Worm (Caenorhabditis elegans) whole organism, L1 larva: ENCODE measurements around the gene let-653.
A peak's percentile ranks its signal among the peaks of the same experiment; 100 is the strongest.

Experiments
- C16A3.4 ChIP-seq: fragments of 150-350 bp; optimal IDR thresholded peaks from 2 replicates; lab custom pipeline; 2014; ENCODE audit warnings: missing biosample characterization, missing genetic modification characterization
- C34B4.2 ChIP-seq: sonication (generic microtip); optimal IDR thresholded peaks from 2 replicates; lab custom pipeline; 2017; ENCODE audit warnings: mild to moderate bottlenecking, missing genetic modification characterization, missing compliant biosample characterization
- aha-1 ChIP-seq: fragments of 150-350 bp; optimal IDR thresholded peaks from 2 replicates; lab custom pipeline; 2014; ENCODE audit warnings: missing biosample characterization, missing genetic modification characterization
- alr-1 ChIP-seq: fragments of 200-800 bp; sonication (Bioruptor generic); optimal IDR thresholded peaks from 2 replicates; lab custom pipeline; 2018; ENCODE audit warnings: borderline replicate concordance, mild to moderate bottlenecking, missing genetic modification characterization, missing compliant biosample characterization
- aly-2 ChIP-seq: fragments of 150-350 bp; optimal IDR thresholded peaks from 2 replicates; lab custom pipeline; 2014; ENCODE audit warnings: missing biosample characterization, missing genetic modification characterization
- ama-1 ChIP-seq: fragments of 150-350 bp; optimal IDR thresholded peaks from 2 replicates; lab custom pipeline; 2014
- blmp-1 ChIP-seq: fragments of 150-350 bp; optimal IDR thresholded peaks from 2 replicates; lab custom pipeline; 2014; ENCODE audit warnings: missing biosample characterization, missing genetic modification characterization
- ceh-63 ChIP-seq: fragments of 200-800 bp; sonication (Bioruptor generic); optimal IDR thresholded peaks from 2 replicates; lab custom pipeline; 2018; ENCODE audit warnings: mild to moderate bottlenecking, missing genetic modification characterization, missing compliant biosample characterization
- ceh-8 ChIP-seq: fragments of 200-800 bp; sonication (Bioruptor generic); optimal IDR thresholded peaks from 2 replicates; lab custom pipeline; 2018; ENCODE audit warnings: mild to moderate bottlenecking, missing genetic modification characterization, moderate library complexity, missing compliant biosample characterization
- ceh-88 ChIP-seq: fragments of 200-800 bp; sonication (Bioruptor generic); IDR thresholded peaks from 2 replicates; pipeline ENCODE4 v1.3.6; 2022; ENCODE audit warnings: missing genetic modification characterization, missing compliant biosample characterization
- ceh-90 ChIP-seq: sonication (generic microtip); optimal IDR thresholded peaks from 2 replicates; lab custom pipeline; 2016; ENCODE audit warnings: missing genetic modification characterization, missing compliant biosample characterization
- dpl-1 ChIP-seq, 3 experiments: fragments of 150-350 bp in 2 of 3; sonication (generic microtip) in 1 of 3; optimal IDR thresholded peaks; 2 replicates each; lab custom pipeline; 2014 to 2017; ENCODE audit warnings: missing biosample characterization in 3 of 3, missing genetic modification characterization in 3 of 3, missing genetic modification reagents in 3 of 3
- efl-3 ChIP-seq: fragments of 200-800 bp; sonication (Bioruptor generic); optimal IDR thresholded peaks from 2 replicates; lab custom pipeline; 2018; ENCODE audit warnings: mild to moderate bottlenecking, missing genetic modification characterization, missing compliant biosample characterization
- elt-2 ChIP-seq: sonication (generic microtip); optimal IDR thresholded peaks from 2 replicates; lab custom pipeline; 2016; ENCODE audit warnings: missing genetic modification characterization, mild to moderate bottlenecking, inconsistent platforms, missing compliant biosample characterization, missing genetic modification reagents
- ets-5 ChIP-seq: fragments of 200-800 bp; sonication (Bioruptor generic); IDR thresholded peaks from 2 replicates; pipeline ENCODE4 v1.3.6; 2022; ENCODE audit warnings: missing genetic modification characterization, missing compliant biosample characterization
- grh-1 ChIP-seq: fragments of 200-800 bp; sonication (Bioruptor generic); IDR thresholded peaks from 2 replicates; pipeline ENCODE4 v1.3.6; 2022; ENCODE audit warnings: missing genetic modification reagents, missing genetic modification characterization, missing compliant biosample characterization
- hlh-4 ChIP-seq: sonication (generic microtip); optimal IDR thresholded peaks from 2 replicates; lab custom pipeline; 2016; ENCODE audit warnings: mild to moderate bottlenecking, missing genetic modification characterization, missing compliant biosample characterization
- irx-1 ChIP-seq: sonication (generic microtip); optimal IDR thresholded peaks from 2 replicates; lab custom pipeline; 2016; ENCODE audit warnings: missing genetic modification characterization, missing compliant biosample characterization
- isw-1 ChIP-seq: fragments of 200-800 bp; sonication (Bioruptor generic); IDR thresholded peaks from 2 replicates; pipeline ENCODE4 v1.3.6; 2022; ENCODE audit warnings: missing genetic modification characterization, missing compliant biosample characterization
- jun-1 ChIP-seq: fragments of 150-350 bp; optimal IDR thresholded peaks from 2 replicates; lab custom pipeline; 2014; ENCODE audit warnings: missing biosample characterization, missing genetic modification reagents, missing genetic modification characterization
- lin-13 ChIP-seq: fragments of 150-350 bp; optimal IDR thresholded peaks from 2 replicates; lab custom pipeline; 2014; ENCODE audit warnings: missing biosample characterization, missing genetic modification reagents, missing genetic modification characterization
- lin-15B ChIP-seq: fragments of 150-350 bp; sonication (generic microtip); optimal IDR thresholded peaks from 3 replicates; lab custom pipeline; 2014; ENCODE audit warnings: missing biosample characterization, missing genetic modification characterization
- lin-35 ChIP-seq, 2 experiments: fragments of 150-350 bp; optimal IDR thresholded peaks; 2 replicates each; lab custom pipeline; 2014; ENCODE audit warnings: missing biosample characterization in 2 of 2, missing genetic modification characterization in 2 of 2, missing genetic modification reagents in 2 of 2
- lsy-2 ChIP-seq, 2 experiments: fragments of 150-350 bp; optimal IDR thresholded peaks; 2 replicates each; lab custom pipeline; 2014; ENCODE audit warnings: missing biosample characterization in 2 of 2, missing genetic modification characterization in 2 of 2
- mab-9 ChIP-seq: fragments of 200-800 bp; sonication (Bioruptor generic); IDR thresholded peaks from 2 replicates; pipeline ENCODE4 v1.3.6; 2022; ENCODE audit warnings: missing genetic modification reagents, missing genetic modification characterization, missing compliant biosample characterization
- mep-1 ChIP-seq: fragments of 150-350 bp; optimal IDR thresholded peaks from 2 replicates; lab custom pipeline; 2014; ENCODE audit warnings: missing biosample characterization, missing genetic modification characterization
- nhr-11 ChIP-seq: fragments of 150-350 bp; optimal IDR thresholded peaks from 2 replicates; lab custom pipeline; 2014; ENCODE audit warnings: missing biosample characterization, missing genetic modification characterization
- nhr-12 ChIP-seq: sonication (generic microtip); optimal IDR thresholded peaks from 2 replicates; lab custom pipeline; 2017; ENCODE audit warnings: missing biosample characterization, missing genetic modification characterization
- nhr-19 ChIP-seq: fragments of 200-800 bp; sonication (Bioruptor generic); conservative IDR thresholded peaks from 2 replicates; pipeline ENCODE4 v1.3.6; 2022; ENCODE audit warnings: missing genetic modification characterization, missing compliant biosample characterization
- nhr-20 ChIP-seq: sonication (generic microtip); optimal IDR thresholded peaks from 2 replicates; lab custom pipeline; 2016; ENCODE audit warnings: mild to moderate bottlenecking, missing genetic modification characterization, missing compliant biosample characterization
- nhr-237 ChIP-seq: fragments of 150-350 bp; optimal IDR thresholded peaks from 2 replicates; lab custom pipeline; 2014; ENCODE audit warnings: missing biosample characterization, missing genetic modification characterization
- nhr-28 ChIP-seq: fragments of 150-350 bp; optimal IDR thresholded peaks from 2 replicates; lab custom pipeline; 2014; ENCODE audit warnings: missing biosample characterization, missing genetic modification characterization
- nhr-71 ChIP-seq: sonication (generic microtip); optimal IDR thresholded peaks from 2 replicates; lab custom pipeline; 2016; ENCODE audit warnings: mild to moderate bottlenecking, missing genetic modification characterization, moderate library complexity, missing compliant biosample characterization
- nhr-85 ChIP-seq: sonication (generic microtip); peaks from one replicate; lab custom pipeline; 2016; ENCODE audit warnings: missing genetic modification characterization, inconsistent platforms, missing compliant biosample characterization
- nhr-90 ChIP-seq: sonication (generic microtip); optimal IDR thresholded peaks from 2 replicates; lab custom pipeline; 2016; ENCODE audit warnings: mild to moderate bottlenecking, missing genetic modification characterization, missing compliant biosample characterization; ENCODE audit not compliant: poor library complexity
- sptf-1 ChIP-seq: fragments of 150-350 bp; optimal IDR thresholded peaks from 2 replicates; lab custom pipeline; 2014; ENCODE audit warnings: missing biosample characterization, missing genetic modification characterization
- swsn-7 ChIP-seq: sonication (generic microtip); optimal IDR thresholded peaks from 2 replicates; lab custom pipeline; 2016; ENCODE audit warnings: missing genetic modification characterization, missing compliant biosample characterization
- unc-130 ChIP-seq: fragments of 150-350 bp; optimal IDR thresholded peaks from 2 replicates; lab custom pipeline; 2017; ENCODE audit warnings: missing biosample characterization, missing genetic modification characterization, inconsistent platforms
- unc-86 ChIP-seq: sonication (generic microtip); optimal IDR thresholded peaks from 2 replicates; lab custom pipeline; 2016; ENCODE audit warnings: missing genetic modification characterization, missing compliant biosample characterization
- vab-15 ChIP-seq: sonication (generic microtip); optimal IDR thresholded peaks from 2 replicates; lab custom pipeline; 2017; ENCODE audit warnings: missing genotype, mild to moderate bottlenecking, missing genetic modification characterization, missing compliant biosample characterization
- xbp-1 ChIP-seq: sonication (generic microtip); optimal IDR thresholded peaks from 2 replicates; lab custom pipeline; 2016; ENCODE audit warnings: missing genetic modification characterization, missing compliant biosample characterization
- zip-4 ChIP-seq: fragments of 200-800 bp; sonication (Bioruptor generic); optimal IDR thresholded peaks from 2 replicates; lab custom pipeline; 2018; ENCODE audit warnings: mild to moderate bottlenecking, missing genetic modification characterization, moderate library complexity, missing compliant biosample characterization

let-653 gene

DNA sequence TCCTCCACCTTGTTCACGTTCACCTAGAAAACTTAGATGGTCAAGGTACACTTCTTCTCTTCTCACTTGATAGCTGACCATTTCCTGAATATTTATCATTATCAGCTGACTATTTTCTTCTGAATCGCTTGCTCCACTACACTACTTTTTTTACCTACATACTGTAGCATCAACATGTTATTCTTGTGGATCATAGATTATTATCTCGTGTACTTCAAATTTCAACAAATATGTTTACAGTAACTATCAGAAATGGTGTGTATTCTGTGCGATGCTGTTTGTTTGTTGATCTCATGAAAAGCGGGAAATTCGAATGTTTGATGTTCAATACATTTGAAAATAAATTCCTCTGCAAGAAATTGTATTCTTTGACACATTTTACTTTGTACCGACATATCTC lies 31.5 kb downstream of the let-653 start, which contains the start of gene ZK822.10:
Gene ZK822.10, plus strand, starts transcription at position 231 of the 400 bp plus-strand sequence.
- TF ChIP-seq mab-9 = no peak
- TF ChIP-seq zip-4 = no peak
- TF ChIP-seq jun-1 = no peak
- peak; percentile 35 for TF ChIP-seq nhr-20
- TF ChIP-seq blmp-1 (tag; lab: Kevin White, UChicago) = no peak
- TF ChIP-seq ceh-8 (GFP tag; lab: Kevin White, UChicago) = no peak
- no peak for TF ChIP-seq alr-1
- no peak for TF ChIP-seq nhr-28 (tag; lab: Kevin White, UChicago)
- TF ChIP-seq aha-1 (tag; lab: Kevin White, UChicago) = no peak
- peak; percentile 61 for TF ChIP-seq elt-2 (tag; lab: Kevin White, UChicago)
- no peak for TF ChIP-seq swsn-7 (tag; lab: Kevin White, UChicago)
- TF ChIP-seq nhr-71 (tag; lab: Kevin White, UChicago) = peak; percentile 28
- no peak for TF ChIP-seq ceh-90 (tag; lab: Kevin White, UChicago)
- peak; percentile 9 for TF ChIP-seq C16A3.4 (tag; lab: Kevin White, UChicago)
- TF ChIP-seq nhr-85 (tag; lab: Kevin White, UChicago) = peak; percentile 55
- no peak for TF ChIP-seq nhr-237

DNA sequence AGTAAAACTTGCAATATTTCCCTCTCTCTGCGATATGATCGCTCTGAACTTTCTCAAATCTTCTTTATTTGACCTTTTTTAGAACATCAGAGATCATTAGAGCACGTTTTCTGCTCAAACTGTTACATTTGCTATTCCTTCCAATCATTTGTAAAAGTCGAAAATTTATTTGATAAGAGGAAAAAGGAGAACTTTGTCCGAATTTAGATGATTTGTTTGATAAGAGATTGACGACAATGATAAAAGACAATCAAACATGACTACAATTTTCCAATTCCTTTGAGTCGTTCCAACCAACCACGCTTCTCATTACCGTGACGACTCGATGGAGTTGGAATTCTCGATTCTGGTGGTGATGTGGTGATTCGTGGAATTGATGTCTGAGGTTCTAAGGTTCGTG lies 32.5 kb downstream of the let-653 start:
- TF ChIP-seq sptf-1 (tag; lab: Kevin White, UChicago) (no peak), isw-1 (GFP tag; lab: Robert Waterston, UW) (no peak), elt-2 (tag; lab: Kevin White, UChicago) (peak; percentile 51), swsn-7 (tag; lab: Kevin White, UChicago) (no peak), ama-1 (no peak), nhr-237 (no peak), mep-1 (tag; lab: Kevin White, UChicago) (no peak), xbp-1 (tag; lab: Kevin White, UChicago) (no peak)

DNA sequence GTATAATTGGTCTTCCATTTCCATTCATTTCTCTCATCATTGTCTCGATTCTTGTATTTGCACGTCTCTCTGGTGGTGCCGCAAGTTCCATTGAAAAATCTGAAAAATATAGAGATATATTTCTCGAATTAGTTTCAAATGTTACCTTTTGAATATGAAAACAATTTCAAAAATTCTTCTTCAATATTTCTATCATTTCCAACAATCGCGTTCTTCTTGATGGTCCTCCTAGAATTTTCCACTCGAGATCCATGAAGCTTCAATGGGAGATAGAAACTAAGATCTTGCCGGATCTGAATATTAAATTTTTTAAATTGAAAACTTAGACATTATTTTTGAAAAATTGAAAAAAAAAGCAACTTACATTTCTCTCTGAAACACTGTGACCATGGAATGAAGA lies 33.7 kb downstream of the let-653 start:
- TF ChIP-seq lin-35 (GFP tag; optimal IDR thresholded peaks at IDR 0.05; lab: Kevin White, UChicago) (no peak), grh-1 (GFP tag; lab: Robert Waterston, UW) (no peak), ceh-8 (GFP tag; lab: Kevin White, UChicago) (no peak), lin-15B (tag; lab: Kevin White, UChicago) (no peak), nhr-20 (no peak), xbp-1 (tag; lab: Kevin White, UChicago) (no peak), nhr-19 (GFP tag; lab: Robert Waterston, UW) (no peak), irx-1 (tag; lab: Kevin White, UChicago) (no peak), dpl-1 (GFP tag; optimal IDR thresholded peaks at IDR 0.05; lab: Kevin White, UChicago) (no peak), ets-5 (GFP tag; lab: Robert Waterston, UW) (no peak), nhr-90 (tag; lab: Kevin White, UChicago) (no peak), lin-13 (no peak), unc-86 (tag; lab: Kevin White, UChicago) (no peak), isw-1 (GFP tag; lab: Robert Waterston, UW) (no peak), ceh-63 (GFP tag; lab: Kevin White, UChicago) (no peak), C34B4.2 (no peak)

DNA sequence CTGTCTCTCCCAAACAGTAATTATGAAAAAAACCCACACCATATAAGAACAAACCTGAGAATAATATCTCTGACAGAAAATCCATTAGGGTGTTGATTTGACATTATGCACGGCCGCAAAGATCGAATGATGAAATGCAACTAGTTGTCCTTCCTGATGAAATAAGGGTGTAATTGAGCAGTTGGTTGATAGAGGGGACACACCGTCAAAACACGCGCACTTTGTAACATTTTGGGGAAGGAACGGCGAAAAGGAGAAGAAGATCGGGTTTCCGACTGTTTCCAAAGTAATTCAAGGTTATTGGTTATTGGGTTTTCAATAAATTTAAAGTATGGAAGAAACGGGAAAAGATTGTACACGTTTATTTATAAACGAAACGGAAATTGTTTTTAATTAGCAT lies 36.6 kb downstream of the let-653 start, which contains the start of gene ZK822.1:
Gene ZK822.1, minus strand, starts transcription at position 121 of the 400 bp plus-strand sequence.
- TF ChIP-seq ceh-88 (GFP tag; lab: Robert Waterston, UW) (no peak), nhr-28 (tag; lab: Kevin White, UChicago) (no peak), nhr-19 (GFP tag; lab: Robert Waterston, UW) (no peak), C34B4.2 (no peak), nhr-12 (tag; lab: Kevin White, UChicago) (no peak), lin-35 (GFP tag; optimal IDR thresholded peaks at IDR 0.05; lab: Kevin White, UChicago) (no peak), irx-1 (tag; lab: Kevin White, UChicago) (no peak), vab-15 (tag; lab: Kevin White, UChicago) (no peak), aly-2 (no peak), lsy-2 (tag; optimal IDR thresholded peaks at IDR 0.05; lab: Kevin White, UChicago) (no peak), efl-3 (GFP tag; lab: Kevin White, UChicago) (no peak), hlh-4 (tag; lab: Kevin White, UChicago) (no peak), unc-130 (no peak), unc-86 (tag; lab: Kevin White, UChicago) (no peak), nhr-11 (tag; lab: Kevin White, UChicago) (no peak), nhr-71 (tag; lab: Kevin White, UChicago) (no peak), ceh-63 (GFP tag; lab: Kevin White, UChicago) (no peak)
